Worm (Caenorhabditis elegans): ENCODE data around the gene chpf-2.

DNA sequence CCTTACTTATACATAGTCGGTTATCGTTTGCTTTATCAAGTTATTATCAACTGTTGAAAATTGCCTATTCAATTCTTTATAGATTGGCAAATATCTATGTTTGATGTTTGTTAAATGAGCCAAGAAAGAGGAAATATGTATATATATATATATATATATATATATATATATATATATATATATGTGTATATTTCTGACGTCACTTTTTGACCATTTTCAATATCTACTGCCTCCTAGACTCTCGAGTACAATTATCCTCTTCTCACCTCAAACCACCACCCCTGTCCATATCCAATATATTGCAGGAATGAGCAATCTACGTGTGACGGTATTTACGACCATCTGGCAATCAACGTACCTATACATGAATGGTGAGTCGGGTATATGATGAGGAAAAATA, 5.7 kb upstream of the chpf-2 start, which contains the start of gene F59D6.1:
- TF ChIP-seq ztf-11 (tag; optimal IDR thresholded peaks at IDR 0.05) (no peak), lin-13 (GFP tag; optimal IDR thresholded peaks at IDR 0.05) (no peak)

Measured in whole organism, L4 larva.